Fruit fly (Drosophila melanogaster) S2 (cell line): ENCODE data around the gene Cyp305a1.

Source experiments
- CG8478 ChIP-seq: fragments of >200 bp; optimal IDR thresholded peaks from 2 replicates; lab custom pipeline; 2018
- CTCF ChIP-seq, 2 experiments: fragments of >200 bp; optimal IDR thresholded peaks; 2 replicates each; lab custom pipeline; 2018

DNA sequence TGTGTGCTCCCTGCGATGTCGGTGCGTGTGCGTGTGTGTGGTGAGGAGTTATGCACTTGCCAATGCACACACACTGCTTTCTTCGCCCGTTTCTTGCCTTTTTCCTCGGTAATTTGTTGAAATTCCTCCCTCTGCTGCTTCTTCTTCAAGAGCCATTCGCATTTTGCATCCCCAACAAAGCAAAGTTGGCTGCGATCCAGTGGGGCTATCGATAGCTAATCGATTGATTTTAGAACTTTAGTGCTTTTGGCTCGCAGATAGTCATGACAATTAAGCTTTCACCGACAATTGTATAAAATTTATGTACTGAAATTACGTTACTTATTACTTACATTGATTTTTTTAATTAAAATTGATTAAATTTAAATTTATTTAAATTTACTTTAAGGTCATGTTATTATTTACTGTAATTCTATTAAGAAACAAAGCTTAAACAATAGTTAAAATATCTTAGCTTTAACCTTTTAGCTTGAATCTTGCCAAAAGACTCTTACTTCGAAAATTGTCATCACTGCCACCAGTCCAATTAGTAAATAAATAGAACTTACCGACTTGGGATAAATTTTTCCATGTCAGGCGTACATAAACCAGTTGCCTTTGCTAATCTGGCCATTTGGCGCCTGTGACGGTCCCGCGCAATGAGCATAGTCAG is 21.1 kb upstream of the Cyp305a1 start, which contains the start of the genes trc and CG32221:
- TF ChIP-seq CTCF (optimal IDR thresholded peaks at IDR 0.05; lab: Kevin White, UChicago) (no peak), CG8478 (lab: Kevin White, UChicago) (no peak)
